Worm (Caenorhabditis elegans) whole organism, L4/young adult: ENCODE data around the gene F15E6.5.

Source experiments
- W03F9.2 ChIP-seq: fragments of 150-350 bp; optimal IDR thresholded peaks from 2 replicates; lab custom pipeline; 2014; ENCODE audit warnings: missing biosample characterization, missing genetic modification characterization
- dao-5 ChIP-seq: sonication (generic microtip); optimal IDR thresholded peaks from 2 replicates; lab custom pipeline; 2016; ENCODE audit warnings: missing genotype, missing genetic modification characterization, moderate library complexity, missing compliant biosample characterization
- him-1 ChIP-seq: sonication (generic microtip); optimal IDR thresholded peaks from 2 replicates; lab custom pipeline; 2016; ENCODE audit warnings: missing genotype, missing genetic modification reagents, missing genetic modification characterization, missing compliant biosample characterization

Gene F15E6.5

DNA sequence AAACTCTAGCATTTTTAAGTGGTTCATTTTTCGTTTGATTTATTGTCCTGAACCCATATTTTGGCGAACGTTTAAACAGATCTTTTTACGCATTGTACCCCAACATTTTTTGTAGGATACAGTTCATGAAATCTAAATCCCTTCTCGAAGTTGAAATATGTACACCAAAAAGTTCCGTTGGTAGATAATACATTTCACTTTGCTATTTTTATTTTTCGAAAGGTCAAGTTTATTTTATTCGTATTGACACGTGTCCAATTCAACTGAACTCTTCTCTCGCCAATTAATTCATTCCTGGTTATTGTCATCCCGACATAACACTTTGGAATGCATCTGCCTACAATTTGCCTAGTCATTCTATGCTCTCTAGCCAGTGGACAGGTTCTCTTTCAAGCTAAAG is 18.4 kb upstream of the F15E6.5 start, which contains the start of gene F36A4.2:
F36A4.2 (plus strand) TSS at position 301 of the 400 bp plus-strand sequence.
- TF ChIP-seq W03F9.2 = no peak
- no peak for TF ChIP-seq dao-5 (tag; lab: Kevin White, UChicago)
- TF ChIP-seq him-1 (tag; lab: Kevin White, UChicago) = no peak

DNA sequence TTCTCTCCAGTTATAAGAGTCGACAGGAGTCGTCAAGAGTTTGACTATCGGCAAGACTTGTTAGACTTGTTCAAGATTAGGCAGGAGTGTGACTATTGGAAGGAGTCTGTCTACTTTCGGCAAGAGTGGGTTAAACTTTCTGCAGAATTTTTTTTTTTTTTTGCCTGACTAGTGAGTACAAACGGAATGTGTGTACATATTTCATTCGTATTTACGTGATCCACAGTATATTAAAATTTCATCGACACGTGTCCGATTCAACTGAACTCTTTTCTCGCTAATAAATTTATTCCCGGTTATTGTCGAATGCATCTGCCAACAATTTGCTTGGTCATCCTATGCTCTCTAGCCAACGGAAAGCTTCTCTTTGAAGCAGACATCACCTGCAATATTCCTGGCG is 17.2 kb upstream of the F15E6.5 start, which contains the start of gene F36A4.1:
F36A4.1 (plus strand) TSS at position 301 of the 400 bp plus-strand sequence.
- TF ChIP-seq W03F9.2 (no peak), dao-5 (tag; lab: Kevin White, UChicago) (no peak), him-1 (tag; lab: Kevin White, UChicago) (no peak)

DNA sequence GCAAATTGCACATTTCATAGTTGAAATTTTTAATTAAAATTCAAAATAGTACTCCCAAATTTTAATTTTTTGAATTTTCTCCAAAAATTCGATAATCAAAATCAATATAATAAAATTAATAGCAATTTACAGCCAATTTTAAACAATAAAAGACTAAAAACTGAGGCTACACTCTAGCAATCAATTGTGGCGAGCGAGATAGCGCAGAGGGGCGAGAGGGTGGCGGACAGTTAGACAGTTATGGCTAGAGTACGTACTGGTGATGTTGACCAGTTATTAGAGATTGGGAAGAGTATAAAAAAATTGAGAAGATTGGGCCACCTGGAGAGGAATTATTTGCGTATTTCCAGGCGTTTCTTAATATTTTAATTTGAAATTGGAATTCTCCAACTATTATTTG is 11.7 kb upstream of the F15E6.5 start, which contains the start of gene nhr-78:
nhr-78 (minus strand) TSS at position 182 of the 400 bp plus-strand sequence.
- TF ChIP-seq him-1 (tag; lab: Kevin White, UChicago) (no peak), dao-5 (tag; lab: Kevin White, UChicago) (no peak), W03F9.2 (no peak)

DNA sequence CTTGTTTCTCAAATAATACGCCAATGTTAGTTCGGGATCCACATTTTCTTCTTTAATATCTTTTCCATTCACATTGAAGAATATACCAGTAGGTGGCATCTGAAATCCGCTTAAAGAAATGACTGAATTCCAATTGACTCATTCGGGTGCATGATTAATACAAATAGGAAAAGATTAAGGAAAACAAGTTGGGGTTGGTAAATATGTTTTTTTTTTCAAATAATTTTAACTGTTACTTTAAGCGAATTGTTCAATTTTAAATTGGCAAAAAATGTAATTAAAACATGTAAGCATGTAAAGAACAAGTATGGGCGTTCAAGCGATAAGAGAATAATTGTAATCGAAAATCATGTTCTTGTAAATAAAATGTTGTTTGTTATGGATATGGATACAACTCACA is 5.3 kb upstream of the F15E6.5 start, which contains the start of gene F15E6.6:
F15E6.6 (minus strand) TSS at position 101 of the 400 bp plus-strand sequence.
- TF ChIP-seq dao-5 (tag; lab: Kevin White, UChicago) = no peak
- TF ChIP-seq him-1 (tag; lab: Kevin White, UChicago) = no peak
- no peak for TF ChIP-seq W03F9.2

DNA sequence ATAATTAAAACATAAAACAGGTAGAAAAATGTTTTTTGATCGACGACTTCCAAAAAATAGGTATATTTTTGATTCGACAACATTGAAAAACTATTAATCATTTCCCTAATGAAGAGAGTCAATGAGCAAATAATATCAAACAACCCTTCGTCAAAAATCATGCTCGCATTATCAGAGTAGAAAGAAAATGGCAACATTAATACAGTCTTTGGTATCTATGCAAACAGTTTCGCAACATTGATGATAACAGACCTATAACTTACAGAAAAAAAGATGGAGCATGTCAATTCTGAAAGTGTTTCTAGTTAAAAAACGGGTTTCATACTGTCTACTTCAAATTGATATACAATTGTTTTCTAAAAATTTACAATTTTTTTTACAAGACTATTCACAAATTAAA is 4.4 kb upstream of the F15E6.5 start:
- TF ChIP-seq dao-5 (tag; lab: Kevin White, UChicago) = no peak
- no peak for TF ChIP-seq W03F9.2
- no peak for TF ChIP-seq him-1 (tag; lab: Kevin White, UChicago)

DNA sequence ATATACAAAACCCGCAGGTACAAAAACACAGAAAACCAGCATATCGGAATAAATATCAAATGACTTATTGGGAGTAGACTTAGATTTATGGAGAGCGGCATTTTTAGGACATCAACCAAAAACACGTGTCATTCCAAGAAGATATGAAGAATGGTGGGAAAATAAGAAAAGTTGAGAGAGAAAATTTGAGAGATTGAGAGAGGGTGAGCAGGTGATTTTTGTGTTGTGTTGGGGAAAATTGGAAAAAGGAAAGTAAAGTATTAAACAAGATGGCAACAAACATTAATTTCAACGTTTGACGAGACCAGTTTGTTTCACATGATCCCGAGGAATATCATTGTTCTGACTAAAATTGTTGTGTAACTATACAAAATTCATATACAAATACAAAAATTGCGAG is 1.0 kb upstream of the F15E6.5 start, which contains the start of gene srv-4:
srv-4 (minus strand) TSS at position 101 of the 400 bp plus-strand sequence.
- TF ChIP-seq him-1 (tag; lab: Kevin White, UChicago) (no peak), dao-5 (tag; lab: Kevin White, UChicago) (no peak), W03F9.2 (no peak)

DNA sequence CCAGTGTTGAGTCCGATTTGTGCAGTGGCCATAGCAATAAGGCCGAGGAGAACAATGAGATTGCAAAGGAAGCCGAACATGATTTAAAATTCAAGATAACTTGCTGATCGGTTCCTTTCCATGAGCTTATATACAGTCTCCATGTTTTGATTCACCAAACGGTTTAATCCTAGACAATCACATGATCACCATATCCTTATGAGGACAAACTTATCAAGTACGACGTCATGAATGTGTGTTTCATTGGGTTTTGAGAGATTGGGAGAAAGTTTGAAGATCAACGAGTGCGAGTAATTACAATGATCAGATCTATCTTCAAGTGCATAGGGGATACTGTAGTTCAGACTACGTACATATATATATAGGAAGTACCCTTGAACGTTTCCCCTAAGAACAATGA is 1.1 kb downstream of the F15E6.5 start, which contains the start of gene dct-7:
dct-7 (minus strand) TSS at position 101 of the 400 bp plus-strand sequence.
- TF ChIP-seq dao-5 (tag; lab: Kevin White, UChicago) (no peak), him-1 (tag; lab: Kevin White, UChicago) (no peak), W03F9.2 (no peak)

DNA sequence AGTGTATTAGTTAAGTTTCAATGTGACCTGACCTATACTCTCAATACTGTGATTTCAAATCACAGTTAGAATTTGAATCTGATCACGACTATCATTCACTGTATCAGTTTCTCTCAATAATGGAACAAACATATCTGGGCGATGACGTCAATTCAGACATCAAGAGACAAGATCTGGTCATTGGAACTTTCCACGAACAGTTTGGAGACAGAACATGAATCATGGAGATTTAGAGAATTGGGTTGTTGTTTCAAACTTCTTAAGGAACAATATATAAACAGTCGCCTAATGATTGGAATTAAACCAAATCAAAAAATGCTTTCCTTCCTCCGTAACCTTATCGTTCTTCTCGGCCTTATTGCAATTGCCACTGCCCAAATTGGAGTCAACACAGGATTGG is 1.8 kb downstream of the F15E6.5 start, which contains the start of gene F15E6.4:
F15E6.4 (plus strand) TSS at position 301 of the 400 bp plus-strand sequence.
- no peak for TF ChIP-seq W03F9.2
- TF ChIP-seq him-1 (tag; lab: Kevin White, UChicago) = no peak

DNA sequence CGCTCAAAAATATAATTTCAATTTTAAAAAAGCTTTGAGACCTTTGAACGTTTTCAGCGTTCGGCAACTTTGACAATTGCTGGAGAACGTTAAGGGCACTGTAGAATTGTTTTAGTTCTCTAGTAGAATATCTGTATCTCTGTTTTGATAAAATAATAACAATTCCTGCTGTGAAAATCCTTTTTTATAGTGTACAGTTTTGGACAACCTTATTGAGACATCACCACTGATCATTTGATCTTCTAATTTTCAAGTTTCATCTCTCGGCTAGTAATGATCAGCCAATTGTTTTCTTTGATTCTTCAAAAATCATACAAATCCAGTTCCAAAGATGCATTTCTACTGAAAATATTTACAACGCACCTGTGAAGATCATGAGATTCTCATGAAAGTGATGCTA is 3.2 kb downstream of the F15E6.5 start, which contains the start of gene F15E6.10:
F15E6.10 (plus strand) TSS at position 301 of the 400 bp plus-strand sequence.
- TF ChIP-seq W03F9.2 (no peak), him-1 (tag; lab: Kevin White, UChicago) (no peak), dao-5 (tag; lab: Kevin White, UChicago) (no peak)

DNA sequence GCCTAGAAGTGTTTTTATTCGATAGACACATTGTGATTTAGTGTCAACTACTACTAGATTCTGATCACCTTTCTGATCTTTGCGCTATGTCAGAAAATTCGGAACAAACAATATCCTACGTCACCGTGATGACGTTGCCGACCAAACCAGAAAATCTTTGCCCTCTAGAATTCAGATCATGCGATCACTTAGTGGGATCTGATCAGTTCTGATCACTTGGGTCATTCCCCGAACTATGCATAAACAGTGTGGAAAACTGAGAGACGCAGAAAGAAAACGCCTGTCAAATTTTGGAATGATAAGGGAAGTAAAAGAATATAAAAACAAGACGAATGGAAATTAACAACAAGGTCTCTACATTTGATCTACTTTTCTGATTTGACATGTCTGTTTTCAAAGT is 5.2 kb downstream of the F15E6.5 start, which contains the start of gene F15E6.3:
F15E6.3 (plus strand) TSS at position 344 of the 400 bp plus-strand sequence.
- TF ChIP-seq dao-5 (tag; lab: Kevin White, UChicago) = no peak
- no peak for TF ChIP-seq him-1 (tag; lab: Kevin White, UChicago)
- TF ChIP-seq W03F9.2 = no peak

DNA sequence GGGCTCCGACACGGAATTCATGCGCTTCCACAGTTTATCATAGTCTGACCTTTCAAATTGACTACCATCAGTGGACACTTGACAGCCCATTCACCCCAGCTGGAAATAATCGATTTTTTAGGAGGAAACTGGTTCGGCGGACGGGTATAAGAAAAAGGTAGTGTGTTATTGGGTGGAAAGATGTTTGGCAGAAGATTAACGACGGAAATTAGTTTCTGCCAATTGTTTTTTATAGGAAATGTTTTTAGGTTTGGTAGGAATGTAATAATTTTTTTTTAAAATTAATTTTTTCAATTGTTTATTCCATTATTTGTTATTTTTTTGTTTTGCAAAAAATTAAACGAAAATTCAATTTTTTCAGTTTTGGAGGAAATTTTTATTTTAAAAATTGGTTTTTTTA is 9.6 kb downstream of the F15E6.5 start, which contains the start of gene F15E6.9:
F15E6.9 (minus strand) TSS at position 101 of the 400 bp plus-strand sequence.
- TF ChIP-seq W03F9.2 (no peak), dao-5 (tag; lab: Kevin White, UChicago) (no peak), him-1 (tag; lab: Kevin White, UChicago) (no peak)

DNA sequence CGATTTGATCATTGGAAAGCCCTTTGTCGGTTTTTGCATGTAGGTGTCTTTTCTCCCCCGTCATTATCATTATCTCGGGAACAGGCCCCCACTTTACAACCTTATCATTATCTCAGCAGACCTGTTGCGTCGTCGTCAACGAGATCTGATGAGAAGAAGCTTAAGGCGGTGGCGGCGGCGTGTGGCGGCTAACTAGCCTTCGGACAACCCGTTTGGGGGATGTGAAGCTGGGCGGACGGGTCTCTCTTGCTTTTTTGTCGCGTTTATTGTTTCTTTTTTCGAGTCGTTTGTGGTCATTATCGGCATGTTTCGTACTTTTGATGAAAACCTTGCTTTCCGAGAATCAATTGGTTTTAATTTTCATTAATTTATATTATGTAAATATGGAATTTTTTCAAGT is 10.6 kb downstream of the F15E6.5 start:
- TF ChIP-seq dao-5 (tag; lab: Kevin White, UChicago) = no peak
- TF ChIP-seq W03F9.2 = no peak
- TF ChIP-seq him-1 (tag; lab: Kevin White, UChicago) = no peak

DNA sequence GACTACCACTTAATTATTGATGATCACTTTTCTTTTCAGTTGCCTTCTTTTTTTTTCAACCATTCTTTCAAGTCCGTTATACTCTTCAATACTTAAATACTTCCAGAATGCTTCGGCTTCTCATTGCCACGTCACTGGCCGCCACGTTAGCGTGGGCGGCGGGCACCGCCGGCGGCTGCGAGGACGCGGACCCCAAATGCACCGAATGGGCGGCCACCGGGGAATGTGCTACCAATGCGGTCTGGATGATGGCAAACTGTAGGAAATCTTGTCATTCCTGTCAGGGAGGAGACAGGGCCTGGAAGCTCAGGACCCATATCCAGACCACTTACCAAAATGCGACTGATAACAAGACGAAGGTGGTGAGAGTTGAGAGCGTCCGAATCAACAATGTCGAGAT is 11.8 kb downstream of the F15E6.5 start, which contains the start of gene lgc-22:
lgc-22 (plus strand) TSS at position 105 of the 400 bp plus-strand sequence.
- TF ChIP-seq W03F9.2 (no peak), dao-5 (tag; lab: Kevin White, UChicago) (no peak), him-1 (tag; lab: Kevin White, UChicago) (no peak)

DNA sequence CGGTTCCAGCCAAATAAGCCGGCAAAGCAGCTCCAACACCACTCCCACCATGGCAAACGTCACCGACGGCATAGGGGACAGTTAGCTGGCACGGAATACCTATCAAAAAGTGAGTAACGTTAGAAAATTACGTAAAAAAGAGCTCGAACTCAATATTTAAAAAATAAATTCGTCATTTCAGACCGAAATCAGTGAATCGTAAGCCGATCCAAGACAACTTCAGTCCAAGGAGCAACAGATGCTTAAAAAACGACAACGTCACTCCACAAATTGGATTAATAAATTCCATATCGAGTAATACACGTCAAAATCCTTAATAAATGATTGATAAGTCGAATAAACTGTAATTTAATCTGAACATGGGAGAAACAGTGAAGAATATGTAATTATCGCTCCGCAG is 16.9 kb downstream of the F15E6.5 start:
- TF ChIP-seq W03F9.2 = no peak
- TF ChIP-seq dao-5 (tag; lab: Kevin White, UChicago) = no peak
- TF ChIP-seq him-1 (tag; lab: Kevin White, UChicago) = no peak
